Worm (Caenorhabditis elegans) whole organism, young adult: ENCODE results near the gene tbcc-1.

Experiments
- B0336.3 ChIP-seq: fragments of 200-800 bp; sonication (Bioruptor generic); IDR thresholded peaks from 2 replicates; pipeline ENCODE4 v1.3.6; 2022; ENCODE audit warnings: missing genetic modification characterization, missing compliant biosample characterization
- F23B12.7 ChIP-seq: sonication (generic microtip); optimal IDR thresholded peaks from 2 replicates; lab custom pipeline; 2017; ENCODE audit warnings: missing genetic modification characterization, mild to moderate bottlenecking, missing compliant biosample characterization, antibody characterized with exemption, moderate library complexity; ENCODE audit not compliant: insufficient read depth
- F49E8.2 ChIP-seq: sonication (generic microtip); optimal IDR thresholded peaks from 3 replicates; lab custom pipeline; 2017; ENCODE audit warnings: missing genetic modification characterization, mild to moderate bottlenecking, missing compliant biosample characterization, antibody characterized with exemption, moderate library complexity; ENCODE audit not compliant: insufficient read depth
- F55B11.4 ChIP-seq: sonication (generic microtip); optimal IDR thresholded peaks from 2 replicates; lab custom pipeline; 2016; ENCODE audit warnings: missing compliant biosample characterization, missing genetic modification characterization, borderline replicate concordance; ENCODE audit not compliant: insufficient read depth
- K12H6.12 ChIP-seq: fragments of 200-800 bp; sonication (Bioruptor generic); optimal IDR thresholded peaks from 2 replicates; lab custom pipeline; 2018; ENCODE audit warnings: mild to moderate bottlenecking, missing genetic modification characterization, missing compliant biosample characterization
- Y53F4B.3 ChIP-seq: fragments of 200-800 bp; sonication (Bioruptor generic); IDR thresholded peaks from 2 replicates; pipeline ENCODE4 v1.3.6; 2022; ENCODE audit warnings: missing genetic modification reagents, missing genetic modification characterization, missing compliant biosample characterization
- Y79H2A.3 ChIP-seq: fragments of 200-800 bp; sonication (Bioruptor generic); conservative IDR thresholded peaks from 2 replicates; pipeline ENCODE4 v1.3.6; 2022; ENCODE audit warnings: missing genetic modification reagents, missing genetic modification characterization, missing compliant biosample characterization
- ZK185.1 ChIP-seq: sonication (generic microtip); optimal IDR thresholded peaks from 2 replicates; lab custom pipeline; 2016; ENCODE audit warnings: mild to moderate bottlenecking, missing genetic modification characterization, missing compliant biosample characterization; ENCODE audit not compliant: poor library complexity, severe bottlenecking
- akir-1 ChIP-seq: fragments of 200-800 bp; sonication (Bioruptor generic); optimal IDR thresholded peaks from 2 replicates; lab custom pipeline; 2018; ENCODE audit warnings: mild to moderate bottlenecking, missing genetic modification characterization, moderate library complexity, missing compliant biosample characterization
- athp-1 ChIP-seq: sonication (generic microtip); optimal IDR thresholded peaks from 2 replicates; lab custom pipeline; 2017; ENCODE audit warnings: mild to moderate bottlenecking, missing genetic modification characterization, missing compliant biosample characterization
- attf-3 ChIP-seq: fragments of 200-800 bp; sonication (Bioruptor generic); conservative IDR thresholded peaks from 2 replicates; pipeline ENCODE4 v1.3.6; 2022; ENCODE audit warnings: missing genetic modification reagents, missing genetic modification characterization, missing compliant biosample characterization
- bed-2 ChIP-seq: fragments of 200-800 bp; sonication (Bioruptor generic); IDR thresholded peaks from 2 replicates; pipeline ENCODE4 v1.3.6; 2022; ENCODE audit warnings: missing genetic modification reagents, missing genetic modification characterization, missing compliant biosample characterization
- cebp-2 ChIP-seq: fragments of 200-800 bp; sonication (Bioruptor generic); IDR thresholded peaks from 2 replicates; pipeline ENCODE4 v1.3.6; 2022; ENCODE audit warnings: missing genetic modification characterization, missing compliant biosample characterization
- ceh-58 ChIP-seq: fragments of 200-800 bp; sonication (Bioruptor generic); IDR thresholded peaks from 2 replicates; pipeline ENCODE4 v1.3.6; 2022; ENCODE audit warnings: missing genetic modification characterization, missing compliant biosample characterization
- ceh-79 ChIP-seq: sonication (generic microtip); optimal IDR thresholded peaks from 2 replicates; lab custom pipeline; 2017; ENCODE audit warnings: mild to moderate bottlenecking, missing genetic modification characterization, missing compliant biosample characterization
- dpff-1 ChIP-seq: sonication (generic microtip); optimal IDR thresholded peaks from 2 replicates; lab custom pipeline; 2017; ENCODE audit warnings: mild to moderate bottlenecking, missing genetic modification characterization, missing compliant biosample characterization
- egl-18 ChIP-seq: fragments of 200-800 bp; sonication (Bioruptor generic); IDR thresholded peaks from 2 replicates; pipeline ENCODE4 v1.3.6; 2022; ENCODE audit warnings: missing genetic modification reagents, missing genetic modification characterization, missing compliant biosample characterization
- egl-44 ChIP-seq: fragments of 200-800 bp; sonication (Bioruptor generic); IDR thresholded peaks from 2 replicates; pipeline ENCODE4 v1.3.6; 2022; ENCODE audit warnings: missing genetic modification reagents, missing genetic modification characterization, missing compliant biosample characterization
- ets-4 ChIP-seq: fragments of 200-800 bp; sonication (Bioruptor generic); optimal IDR thresholded peaks from 2 replicates; lab custom pipeline; 2018; ENCODE audit warnings: mild to moderate bottlenecking, missing genetic modification characterization, missing compliant biosample characterization
- gei-17 ChIP-seq: fragments of 200-800 bp; sonication (Bioruptor generic); optimal IDR thresholded peaks from 2 replicates; lab custom pipeline; 2018; ENCODE audit warnings: mild to moderate bottlenecking, missing genetic modification characterization, missing compliant biosample characterization
- hlh-26 ChIP-seq: fragments of 200-800 bp; sonication (Bioruptor generic); conservative IDR thresholded peaks from 2 replicates; pipeline ENCODE4 v1.3.6; 2022; ENCODE audit warnings: missing genetic modification reagents, missing genetic modification characterization, missing compliant biosample characterization
- hsf-1 ChIP-seq: fragments of 200-800 bp; sonication (Bioruptor generic); IDR thresholded peaks from 2 replicates; pipeline ENCODE4 v1.3.6; 2022; ENCODE audit warnings: missing genetic modification reagents, missing genetic modification characterization, missing compliant biosample characterization
- lin-26 ChIP-seq: fragments of 200-800 bp; sonication (Bioruptor generic); IDR thresholded peaks from 2 replicates; pipeline ENCODE4 v1.3.6; 2022; ENCODE audit warnings: missing genetic modification reagents, missing genetic modification characterization, missing compliant biosample characterization
- lin-40 ChIP-seq: sonication (generic microtip); optimal IDR thresholded peaks from 2 replicates; lab custom pipeline; 2016; ENCODE audit warnings: missing genetic modification characterization, mild to moderate bottlenecking, missing compliant biosample characterization, missing genotype, missing genetic modification reagents
- lin-54 ChIP-seq: fragments of 200-800 bp; sonication (Bioruptor generic); optimal IDR thresholded peaks from 2 replicates; lab custom pipeline; 2018; ENCODE audit warnings: mild to moderate bottlenecking, missing genetic modification characterization, missing compliant biosample characterization
- lsl-1 ChIP-seq: fragments of 200-800 bp; sonication (Bioruptor generic); optimal IDR thresholded peaks from 2 replicates; lab custom pipeline; 2018; ENCODE audit warnings: mild to moderate bottlenecking, missing genetic modification characterization, moderate library complexity, missing compliant biosample characterization
- lsy-27 ChIP-seq: sonication (generic microtip); optimal IDR thresholded peaks from 2 replicates; lab custom pipeline; 2017; ENCODE audit warnings: missing genetic modification characterization, mild to moderate bottlenecking, missing compliant biosample characterization, antibody characterized with exemption, missing genotype, borderline replicate concordance; ENCODE audit not compliant: insufficient read depth
- madf-3 ChIP-seq: fragments of 200-800 bp; sonication (Bioruptor generic); IDR thresholded peaks from 2 replicates; pipeline ENCODE4 v1.3.6; 2022; ENCODE audit warnings: missing genetic modification reagents, missing genetic modification characterization, missing compliant biosample characterization
- nfya-2 ChIP-seq: fragments of 200-800 bp; sonication (Bioruptor generic); IDR thresholded peaks from 2 replicates; pipeline ENCODE4 v1.3.6; 2022; ENCODE audit warnings: missing genetic modification reagents, missing genetic modification characterization, missing compliant biosample characterization
- nhr-179 ChIP-seq: sonication (generic microtip); optimal IDR thresholded peaks from 2 replicates; lab custom pipeline; 2016; ENCODE audit warnings: mild to moderate bottlenecking, missing genetic modification characterization, missing compliant biosample characterization
- nhr-90 ChIP-seq: sonication (generic microtip); optimal IDR thresholded peaks from 2 replicates; lab custom pipeline; 2016; ENCODE audit warnings: missing genotype, mild to moderate bottlenecking, missing genetic modification characterization, missing compliant biosample characterization
- pha-4 ChIP-seq: fragments of 150-350 bp; sonication (generic microtip); optimal IDR thresholded peaks from 2 replicates; lab custom pipeline; 2014; ENCODE audit warnings: missing biosample characterization, missing genetic modification reagents, missing genetic modification characterization
- rcor-1 ChIP-seq: fragments of 200-800 bp; sonication (Bioruptor generic); IDR thresholded peaks from 2 replicates; pipeline ENCODE4 v1.3.6; 2022; ENCODE audit warnings: missing genetic modification reagents, missing genetic modification characterization, missing compliant biosample characterization
- rec-8 ChIP-seq, 2 experiments: sonication (generic microtip); optimal IDR thresholded peaks; 2 replicates each; lab custom pipeline; 2016; ENCODE audit warnings: mild to moderate bottlenecking in 2 of 2, missing genetic modification characterization in 2 of 2, missing genetic modification reagents in 2 of 2, missing genotype in 2 of 2, missing biosample characterization in 1 of 2, missing compliant biosample characterization in 1 of 2, moderate library complexity in 1 of 2
- sdz-38 ChIP-seq: sonication (generic microtip); optimal IDR thresholded peaks from 2 replicates; lab custom pipeline; 2016; ENCODE audit warnings: missing genotype, missing genetic modification characterization, missing compliant biosample characterization
- snpc-1.1 ChIP-seq: sonication (generic microtip); optimal IDR thresholded peaks from 2 replicates; lab custom pipeline; 2017; ENCODE audit warnings: missing genetic modification characterization, mild to moderate bottlenecking, missing compliant biosample characterization, antibody characterized with exemption, moderate library complexity, missing genotype, missing genetic modification reagents; ENCODE audit not compliant: insufficient read depth
- sptf-2 ChIP-seq: fragments of 200-800 bp; sonication (Bioruptor generic); optimal IDR thresholded peaks from 2 replicates; lab custom pipeline; 2018; ENCODE audit warnings: mild to moderate bottlenecking, missing genetic modification characterization, missing compliant biosample characterization
- tbp1 ChIP-seq: fragments of 200-800 bp; sonication (Bioruptor generic); optimal IDR thresholded peaks from 2 replicates; lab custom pipeline; 2018; ENCODE audit warnings: mild to moderate bottlenecking, missing genetic modification characterization, missing compliant biosample characterization
- unc-130 ChIP-seq: sonication (generic microtip); optimal IDR thresholded peaks from 2 replicates; lab custom pipeline; 2016; ENCODE audit warnings: missing genetic modification reagents, missing genetic modification characterization, missing compliant biosample characterization
- zim-3 ChIP-seq: sonication (generic microtip); optimal IDR thresholded peaks from 2 replicates; lab custom pipeline; 2017; ENCODE audit warnings: mild to moderate bottlenecking, missing genetic modification characterization, moderate library complexity, missing compliant biosample characterization
- ztf-25 ChIP-seq: fragments of 200-800 bp; sonication (Bioruptor generic); IDR thresholded peaks from 2 replicates; pipeline ENCODE4 v1.3.6; 2022; ENCODE audit warnings: missing genetic modification reagents, missing genetic modification characterization, missing compliant biosample characterization
- ztf-3 ChIP-seq: fragments of 200-800 bp; sonication (Bioruptor generic); optimal IDR thresholded peaks from 2 replicates; lab custom pipeline; 2018; ENCODE audit warnings: mild to moderate bottlenecking, missing genetic modification characterization, missing compliant biosample characterization
- ztf-6 ChIP-seq: fragments of 200-800 bp; sonication (Bioruptor generic); IDR thresholded peaks from 2 replicates; pipeline ENCODE4 v1.3.6; 2022; ENCODE audit warnings: missing genetic modification reagents, missing genetic modification characterization, missing compliant biosample characterization

tbcc-1 gene

ce11 chrIII:2832483-2832882 is 44.2 kb downstream of the tbcc-1 start, which contains the start of gene Y71H2AM.29:
Gene Y71H2AM.29, plus strand, starts transcription at chrIII:2832783.
- TF ChIP-seq lin-40 (tag; lab: Kevin White, UChicago): no peak
- no peak for TF ChIP-seq bed-2 (GFP tag; lab: Robert Waterston, UW)
- no peak for TF ChIP-seq lsl-1 (GFP tag; lab: Kevin White, UChicago)
- TF ChIP-seq hsf-1 (GFP tag; lab: Robert Waterston, UW): no peak
- TF ChIP-seq nfya-2: no peak
- no peak for TF ChIP-seq tbp1 (GFP tag; lab: Kevin White, UChicago)
- TF ChIP-seq F49E8.2: no peak
- no peak for TF ChIP-seq ztf-6 (GFP tag; lab: Robert Waterston, UW)
- TF ChIP-seq athp-1 (tag; lab: Kevin White, UChicago): no peak
- TF ChIP-seq ceh-58 (GFP tag; lab: Robert Waterston, UW): no peak
- no peak for TF ChIP-seq unc-130 (GFP tag; lab: Kevin White, UChicago)
- TF ChIP-seq ztf-3 (GFP tag; lab: Kevin White, UChicago): no peak
- TF ChIP-seq nhr-90: no peak

- TF ChIP-seq attf-3 (GFP tag; lab: Robert Waterston, UW) (no peak), snpc-1.1 (tag; lab: Kevin White, UChicago) (no peak), lin-40 (tag; lab: Kevin White, UChicago) (no peak), lin-54 (GFP tag; lab: Kevin White, UChicago) (no peak), egl-44 (GFP tag; lab: Robert Waterston, UW) (no peak), pha-4 (tag; lab: Kevin White, UChicago) (no peak), lin-26 (GFP tag; lab: Robert Waterston, UW) (no peak), hlh-26 (GFP tag; lab: Robert Waterston, UW) (no peak), sptf-2 (GFP tag; lab: Kevin White, UChicago) (no peak), Y53F4B.3 (GFP tag; lab: Robert Waterston, UW) (no peak), F23B12.7 (tag; lab: Kevin White, UChicago) (no peak)
Measured at ce11 chrIII:2834363-2834762, 46.1 kb downstream of the tbcc-1 start, which contains the start of gene txdc-17. Gene txdc-17, plus strand, starts transcription at chrIII:2834663.

- TF ChIP-seq sdz-38 (tag; lab: Kevin White, UChicago): no peak
- TF ChIP-seq pha-4 (tag; lab: Kevin White, UChicago): no peak
- TF ChIP-seq dpff-1 (tag; lab: Kevin White, UChicago): no peak
- TF ChIP-seq rec-8 (tag; optimal IDR thresholded peaks at IDR 0.05; lab: Kevin White, UChicago): no peak
- no peak for TF ChIP-seq lsy-27
- no peak for TF ChIP-seq F55B11.4 (tag; lab: Kevin White, UChicago)
- TF ChIP-seq ZK185.1 (tag; lab: Kevin White, UChicago): no peak
- no peak for TF ChIP-seq ets-4 (GFP tag; lab: Kevin White, UChicago)
- TF ChIP-seq ceh-79 (tag; lab: Kevin White, UChicago): no peak
- TF ChIP-seq sptf-2 (GFP tag; lab: Kevin White, UChicago): no peak
- no peak for TF ChIP-seq F49E8.2
Measured at ce11 chrIII:2834998-2835397, 46.8 kb downstream of the tbcc-1 start.

ce11 chrIII:2836339-2836738 is 48.1 kb downstream of the tbcc-1 start, which contains the start of gene josd-1:
Gene josd-1, plus strand, starts transcription at chrIII:2836639.
- TF ChIP-seq ztf-25 (GFP tag; lab: Robert Waterston, UW) (no peak), rcor-1 (GFP tag; lab: Robert Waterston, UW) (no peak), nhr-179 (no peak), ztf-3 (GFP tag; lab: Kevin White, UChicago) (no peak), zim-3 (tag; lab: Kevin White, UChicago) (no peak), madf-3 (GFP tag; lab: Robert Waterston, UW) (no peak), cebp-2 (GFP tag; lab: Robert Waterston, UW) (no peak), gei-17 (no peak), egl-18 (GFP tag; lab: Robert Waterston, UW) (no peak), Y79H2A.3 (GFP tag; lab: Robert Waterston, UW) (no peak), B0336.3 (GFP tag; lab: Robert Waterston, UW) (no peak), akir-1 (GFP tag; lab: Kevin White, UChicago) (no peak), hlh-26 (GFP tag; lab: Robert Waterston, UW) (no peak), nfya-2 (no peak), K12H6.12 (tag; lab: Kevin White, UChicago) (no peak), sdz-38 (tag; lab: Kevin White, UChicago) (no peak), unc-130 (GFP tag; lab: Kevin White, UChicago) (no peak)
